Worm (Caenorhabditis elegans) whole organism, L3 larva: Measurements from ENCODE around the gene W02D7.5.

Experiments
- nhr-11 ChIP-seq: fragments of 150-350 bp; optimal IDR thresholded peaks from 2 replicates; lab custom pipeline; 2014; ENCODE audit warnings: missing biosample characterization, missing genetic modification characterization
- nhr-237 ChIP-seq: fragments of 150-350 bp; optimal IDR thresholded peaks from 2 replicates; lab custom pipeline; 2014; ENCODE audit warnings: missing biosample characterization, missing genetic modification characterization
- nhr-77 ChIP-seq: fragments of 150-350 bp; optimal IDR thresholded peaks from 2 replicates; lab custom pipeline; 2014; ENCODE audit warnings: missing biosample characterization, missing genetic modification characterization

DNA sequence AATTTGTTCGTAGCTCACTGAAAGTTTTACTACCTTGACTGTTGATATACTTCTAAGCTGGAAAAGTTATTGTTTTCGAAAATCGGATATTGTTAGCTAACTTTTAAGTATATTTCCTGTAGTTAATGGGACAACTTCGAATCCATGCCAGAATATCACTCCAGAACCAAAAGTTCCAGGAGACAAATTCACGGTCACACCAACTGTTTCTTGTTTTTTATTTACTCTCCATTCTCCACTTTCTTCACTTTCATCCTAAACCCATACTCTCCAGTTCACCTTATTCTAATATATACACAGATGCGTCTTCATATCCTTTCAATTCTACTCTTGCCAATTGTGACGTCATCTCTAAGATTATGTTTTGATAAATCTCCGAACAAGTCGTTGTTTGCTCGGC is 40.0 kb downstream of the W02D7.5 start, which contains the start of gene C16D9.1:
- TF ChIP-seq nhr-11 (tag; lab: Kevin White, UChicago) (no peak), nhr-77 (tag; lab: Kevin White, UChicago) (no peak), nhr-237 (no peak)
